Worm (Caenorhabditis elegans) whole organism, late embryonic: ENCODE results near the gene T13C5.9.

Experiments used
- C08G9.2 ChIP-seq: sonication (generic microtip); optimal IDR thresholded peaks from 2 replicates; lab custom pipeline; 2016; ENCODE audit warnings: mild to moderate bottlenecking, missing genetic modification characterization, moderate library complexity, missing compliant biosample characterization
- C38D4.7 ChIP-seq: fragments of 200-800 bp; sonication (Bioruptor generic); optimal IDR thresholded peaks from 2 replicates; lab custom pipeline; 2018; ENCODE audit warnings: mild to moderate bottlenecking, missing genetic modification characterization, moderate library complexity, missing compliant biosample characterization
- F13H6.1 ChIP-seq: sonication (generic microtip); optimal IDR thresholded peaks from 2 replicates; lab custom pipeline; 2016; ENCODE audit warnings: missing genetic modification characterization, missing compliant biosample characterization
- K02D7.2 ChIP-seq: sonication (generic microtip); optimal IDR thresholded peaks from 2 replicates; lab custom pipeline; 2017; ENCODE audit warnings: mild to moderate bottlenecking, missing genetic modification characterization, missing compliant biosample characterization
- ahr-1 ChIP-seq: sonication (generic microtip); optimal IDR thresholded peaks from 2 replicates; lab custom pipeline; 2016; ENCODE audit warnings: missing genetic modification characterization, missing compliant biosample characterization
- ama-1 ChIP-seq: fragments of 150-350 bp; optimal IDR thresholded peaks from 2 replicates; lab custom pipeline; 2014
- ceh-18 ChIP-seq: sonication (generic microtip); optimal IDR thresholded peaks from 2 replicates; lab custom pipeline; 2016; ENCODE audit warnings: missing genetic modification characterization, missing compliant biosample characterization
- ceh-19 ChIP-seq: fragments of 200-800 bp; sonication (Bioruptor generic); optimal IDR thresholded peaks from 2 replicates; lab custom pipeline; 2018; ENCODE audit warnings: mild to moderate bottlenecking, missing genetic modification characterization, missing compliant biosample characterization
- ceh-2 ChIP-seq: sonication (generic microtip); optimal IDR thresholded peaks from 2 replicates; lab custom pipeline; 2016; ENCODE audit warnings: missing genotype, missing genetic modification characterization, missing compliant biosample characterization
- ceh-24 ChIP-seq: sonication (generic microtip); optimal IDR thresholded peaks from 2 replicates; lab custom pipeline; 2016; ENCODE audit warnings: mild to moderate bottlenecking, missing genetic modification characterization, missing compliant biosample characterization
- ceh-45 ChIP-seq: fragments of 200-800 bp; sonication (Bioruptor generic); IDR thresholded peaks from 2 replicates; pipeline ENCODE4 v1.3.6; 2022; ENCODE audit warnings: missing genetic modification reagents, missing genetic modification characterization, missing compliant biosample characterization
- ceh-48 ChIP-seq: sonication (generic microtip); optimal IDR thresholded peaks from 2 replicates; lab custom pipeline; 2016; ENCODE audit warnings: missing genetic modification characterization, inconsistent platforms, missing compliant biosample characterization
- ceh-9 ChIP-seq: sonication (generic microtip); optimal IDR thresholded peaks from 2 replicates; lab custom pipeline; 2016; ENCODE audit warnings: mild to moderate bottlenecking, missing genetic modification characterization, inconsistent platforms, missing compliant biosample characterization
- che-1 ChIP-seq: sonication (generic microtip); optimal IDR thresholded peaks from 2 replicates; lab custom pipeline; 2016; ENCODE audit warnings: mild to moderate bottlenecking, missing genetic modification characterization, missing compliant biosample characterization
- dmd-4 ChIP-seq: sonication (generic microtip); optimal IDR thresholded peaks from 2 replicates; lab custom pipeline; 2016; ENCODE audit warnings: borderline replicate concordance, missing genetic modification characterization, missing compliant biosample characterization
- dve-1 ChIP-seq: sonication (generic microtip); optimal IDR thresholded peaks from 2 replicates; lab custom pipeline; 2017; ENCODE audit warnings: antibody characterized with exemption, mild to moderate bottlenecking, missing genetic modification characterization, missing compliant biosample characterization
- elt-2 ChIP-seq: sonication (generic microtip); optimal IDR thresholded peaks from 2 replicates; lab custom pipeline; 2016; ENCODE audit warnings: missing genetic modification reagents, missing genetic modification characterization, missing compliant biosample characterization
- ets-4 ChIP-seq: sonication (generic microtip); optimal IDR thresholded peaks from 2 replicates; lab custom pipeline; 2016; ENCODE audit warnings: missing genetic modification characterization, missing compliant biosample characterization
- eyg-1 ChIP-seq: sonication (generic microtip); optimal IDR thresholded peaks from 2 replicates; lab custom pipeline; 2016; ENCODE audit warnings: missing genotype, missing genetic modification characterization, missing compliant biosample characterization
- fkh-10 ChIP-seq: fragments of 150-350 bp; optimal IDR thresholded peaks from 2 replicates; lab custom pipeline; 2014; ENCODE audit warnings: missing biosample characterization, missing genetic modification reagents, missing genetic modification characterization
- fkh-6 ChIP-seq: sonication (generic microtip); optimal IDR thresholded peaks from 2 replicates; lab custom pipeline; 2016; ENCODE audit warnings: missing genetic modification characterization, missing compliant biosample characterization
- hlh-15 ChIP-seq: sonication (generic microtip); optimal IDR thresholded peaks from 2 replicates; lab custom pipeline; 2016; ENCODE audit warnings: missing genetic modification characterization, missing compliant biosample characterization
- hlh-30 ChIP-seq: sonication (generic microtip); optimal IDR thresholded peaks from 2 replicates; lab custom pipeline; 2017; ENCODE audit warnings: antibody characterized with exemption, missing genetic modification characterization, missing compliant biosample characterization; ENCODE audit not compliant: insufficient read depth
- lim-6 ChIP-seq: sonication (generic microtip); optimal IDR thresholded peaks from 2 replicates; lab custom pipeline; 2016; ENCODE audit warnings: missing genetic modification characterization, missing compliant biosample characterization
- madf-2 ChIP-seq: sonication (generic microtip); optimal IDR thresholded peaks from 2 replicates; lab custom pipeline; 2017; ENCODE audit warnings: missing genetic modification characterization, missing compliant biosample characterization
- mec-3 ChIP-seq: sonication (generic microtip); optimal IDR thresholded peaks from 2 replicates; lab custom pipeline; 2016; ENCODE audit warnings: borderline replicate concordance, missing genetic modification characterization, missing compliant biosample characterization
- nhr-11 ChIP-seq: fragments of 150-350 bp; optimal IDR thresholded peaks from 2 replicates; lab custom pipeline; 2014; ENCODE audit warnings: missing biosample characterization, missing genetic modification characterization
- nhr-232 ChIP-seq: sonication (generic microtip); optimal IDR thresholded peaks from 2 replicates; lab custom pipeline; 2016; ENCODE audit warnings: missing genetic modification characterization, missing compliant biosample characterization
- odd-2 ChIP-seq: sonication (generic microtip); optimal IDR thresholded peaks from 2 replicates; lab custom pipeline; 2017; ENCODE audit warnings: antibody characterized with exemption, mild to moderate bottlenecking, missing genetic modification characterization, missing compliant biosample characterization
- pag-3 ChIP-seq: sonication (generic microtip); optimal IDR thresholded peaks from 2 replicates; lab custom pipeline; 2016; ENCODE audit warnings: missing compliant biosample characterization, missing genetic modification characterization, borderline replicate concordance
- pax-1 ChIP-seq: fragments of 150-350 bp; optimal IDR thresholded peaks from 2 replicates; lab custom pipeline; 2014; ENCODE audit warnings: missing biosample characterization, missing genetic modification characterization
- pha-2 ChIP-seq: sonication (generic microtip); optimal IDR thresholded peaks from 2 replicates; lab custom pipeline; 2017; ENCODE audit warnings: mild to moderate bottlenecking, missing genetic modification characterization, missing compliant biosample characterization
- pha-4 ChIP-seq: fragments of 150-350 bp; optimal IDR thresholded peaks from 2 replicates; lab custom pipeline; 2018; ENCODE audit warnings: missing biosample characterization, missing genetic modification reagents, missing genetic modification characterization
- pros-1 ChIP-seq: fragments of 150-350 bp; optimal IDR thresholded peaks from 2 replicates; lab custom pipeline; 2014; ENCODE audit warnings: missing biosample characterization, missing genetic modification reagents, missing genetic modification characterization
- ref-2 ChIP-seq: sonication (generic microtip); optimal IDR thresholded peaks from 2 replicates; lab custom pipeline; 2016; ENCODE audit warnings: missing genetic modification characterization, missing compliant biosample characterization
- sox-2 ChIP-seq: fragments of 200-800 bp; sonication (Bioruptor generic); IDR thresholded peaks from 2 replicates; pipeline ENCODE4 v1.3.6; 2022; ENCODE audit warnings: missing genetic modification reagents, missing genetic modification characterization, missing compliant biosample characterization
- tbx-2 ChIP-seq: sonication (generic microtip); optimal IDR thresholded peaks from 2 replicates; lab custom pipeline; 2016; ENCODE audit warnings: missing genetic modification characterization, missing compliant biosample characterization
- tbx-7 ChIP-seq: sonication (generic microtip); optimal IDR thresholded peaks from 2 replicates; lab custom pipeline; 2016; ENCODE audit warnings: missing genotype, missing genetic modification characterization, missing compliant biosample characterization
- ttx-3 ChIP-seq: sonication (generic microtip); optimal IDR thresholded peaks from 2 replicates; lab custom pipeline; 2016; ENCODE audit warnings: missing genetic modification reagents, missing genetic modification characterization, missing compliant biosample characterization
- unc-3 ChIP-seq, 2 experiments: fragments of 200-800 bp in 1 of 2; sonication (Bioruptor generic) in 1 of 2; sonication (generic microtip) in 1 of 2; conservative IDR thresholded peaks in 1 of 2; optimal IDR thresholded peaks in 1 of 2; 2 replicates each; pipeline versions ENCODE4 v1.3.6 to Lab custom; 2016 to 2022; ENCODE audit warnings: missing compliant biosample characterization in 2 of 2, missing genetic modification characterization in 2 of 2, missing genetic modification reagents in 1 of 2
- unc-55 ChIP-seq: sonication (generic microtip); optimal IDR thresholded peaks from 2 replicates; lab custom pipeline; 2017; ENCODE audit warnings: missing biosample characterization, missing genetic modification reagents, missing genetic modification characterization
- ztf-16 ChIP-seq: sonication (generic microtip); optimal IDR thresholded peaks from 2 replicates; lab custom pipeline; 2017; ENCODE audit warnings: missing genetic modification characterization, missing compliant biosample characterization

Gene T13C5.9

ce11 chrX:6157411-6157916 lies 32.6 kb upstream of the T13C5.9 start:
- TF ChIP-seq pha-4 (tag; lab: Kevin White, UChicago) (no peak), elt-2 (tag; lab: Kevin White, UChicago) (peak; percentile 50)
- TF ChIP-seq, all 69 proteins: peak for 1

- no peak for TF ChIP-seq ceh-18 (tag; lab: Kevin White, UChicago)
- TF ChIP-seq ets-4 (tag; lab: Kevin White, UChicago): no peak
- TF ChIP-seq ceh-24 (tag; lab: Kevin White, UChicago): no peak
- TF ChIP-seq pha-2: no peak
- no peak for TF ChIP-seq odd-2 (tag; lab: Kevin White, UChicago)
- TF ChIP-seq sox-2 (GFP tag; lab: Robert Waterston, UW): no peak
- TF ChIP-seq fkh-6 (tag; lab: Kevin White, UChicago): no peak
- TF ChIP-seq ahr-1: no peak
- TF ChIP-seq ztf-16 (tag; lab: Kevin White, UChicago): no peak
- no peak for TF ChIP-seq eyg-1
- TF ChIP-seq ceh-45: no peak
These were observed 30.5 kb upstream of the T13C5.9 start for ce11 chrX:6159562-6159961.

- TF ChIP-seq mec-3 (tag; lab: Kevin White, UChicago) (no peak), F13H6.1 (tag; lab: Kevin White, UChicago) (no peak), tbx-2 (tag; lab: Kevin White, UChicago) (no peak), dve-1 (tag; lab: Kevin White, UChicago) (no peak), pax-1 (no peak), pha-2 (no peak), nhr-11 (tag; lab: Kevin White, UChicago) (no peak), madf-2 (tag; lab: Kevin White, UChicago) (no peak), pag-3 (tag; lab: Kevin White, UChicago) (no peak), ceh-48 (no peak), ref-2 (tag; lab: Kevin White, UChicago) (no peak)
These were observed 29.6 kb upstream of the T13C5.9 start, which contains the start of gene odd-2 for ce11 chrX:6160427-6160826. Gene odd-2, minus strand, starts transcription at chrX:6160527.

ce11 chrX:6162037-6162436 lies 28.0 kb upstream of the T13C5.9 start:
- no peak for TF ChIP-seq hlh-15 (tag; lab: Kevin White, UChicago)
- no peak for TF ChIP-seq pros-1
- TF ChIP-seq pax-1: no peak
- TF ChIP-seq dmd-4 (tag; lab: Kevin White, UChicago): no peak
- no peak for TF ChIP-seq nhr-232

ce11 chrX:6167376-6167775 lies 22.7 kb upstream of the T13C5.9 start:
- TF ChIP-seq C08G9.2 (tag; lab: Kevin White, UChicago) (no peak), eyg-1 (no peak), K02D7.2 (no peak), ttx-3 (tag; lab: Kevin White, UChicago) (no peak), madf-2 (tag; lab: Kevin White, UChicago) (no peak)

- TF ChIP-seq che-1 (tag; lab: Kevin White, UChicago) (no peak), elt-2 (tag; lab: Kevin White, UChicago) (peak; percentile 88)
- TF ChIP-seq, all 69 proteins: peak for 1
These were observed 20.8 kb upstream of the T13C5.9 start, which contains the start of gene T25B2.2 for ce11 chrX:6169252-6169651. Gene T25B2.2, plus strand, starts transcription at chrX:6169643.

ce11 chrX:6173656-6174055 lies 16.4 kb upstream of the T13C5.9 start, which contains the start of gene T25B2.1:
Gene T25B2.1, plus strand, starts transcription at chrX:6173956.
- no peak for TF ChIP-seq sox-2 (GFP tag; lab: Robert Waterston, UW)
- TF ChIP-seq pax-1: no peak
- TF ChIP-seq ceh-19: no peak
- no peak for TF ChIP-seq ama-1 (lab: Kevin White, UChicago)
- no peak for TF ChIP-seq ceh-2
- TF ChIP-seq unc-55 (GFP tag; lab: Kevin White, UChicago): no peak
- TF ChIP-seq C38D4.7 (GFP tag; lab: Kevin White, UChicago): no peak
- TF ChIP-seq hlh-30 (tag; lab: Kevin White, UChicago): no peak
- no peak for TF ChIP-seq lim-6 (tag; lab: Kevin White, UChicago)
- no peak for TF ChIP-seq ref-2 (tag; lab: Kevin White, UChicago)
- no peak for TF ChIP-seq unc-3 (GFP tag; conservative IDR thresholded peaks at IDR 0.05; lab: Robert Waterston, UW)
- TF ChIP-seq unc-3 (tag; optimal IDR thresholded peaks at IDR 0.05; lab: Kevin White, UChicago): no peak
- TF ChIP-seq ceh-9 (tag; lab: Kevin White, UChicago): no peak
- TF ChIP-seq fkh-10 (GFP tag; lab: Kevin White, UChicago): no peak
- TF ChIP-seq tbx-7: no peak
- no peak for TF ChIP-seq elt-2 (tag; lab: Kevin White, UChicago)
